Worm (Caenorhabditis elegans) whole organism, L1 larva: ENCODE results near the gene rho-1.

Source experiments
- C16A3.4 ChIP-seq: fragments of 150-350 bp; optimal IDR thresholded peaks from 2 replicates; lab custom pipeline; 2014; ENCODE audit warnings: missing biosample characterization, missing genetic modification characterization
- F16B12.6 ChIP-seq: fragments of 150-350 bp; optimal IDR thresholded peaks from 2 replicates; lab custom pipeline; 2014; ENCODE audit warnings: missing biosample characterization, missing genetic modification characterization
- blmp-1 ChIP-seq: fragments of 150-350 bp; optimal IDR thresholded peaks from 2 replicates; lab custom pipeline; 2014; ENCODE audit warnings: missing biosample characterization, missing genetic modification characterization
- ceh-82 ChIP-seq, 3 experiments: fragments of 150-350 bp in 1 of 3; sonication (generic microtip) in 2 of 3; optimal IDR thresholded peaks; 2 replicates each; lab custom pipeline; 2014 to 2017; ENCODE audit warnings: missing biosample characterization in 3 of 3, missing genetic modification characterization in 3 of 3
- ceh-90 ChIP-seq: sonication (generic microtip); optimal IDR thresholded peaks from 2 replicates; lab custom pipeline; 2016; ENCODE audit warnings: missing genetic modification characterization, missing compliant biosample characterization
- ces-1 ChIP-seq: fragments of 150-350 bp; optimal IDR thresholded peaks from 2 replicates; lab custom pipeline; 2014; ENCODE audit warnings: missing biosample characterization, missing genetic modification reagents, missing genetic modification characterization
- dpl-1 ChIP-seq, 3 experiments: fragments of 150-350 bp in 2 of 3; sonication (generic microtip) in 1 of 3; optimal IDR thresholded peaks; 2 replicates each; lab custom pipeline; 2014 to 2017; ENCODE audit warnings: missing biosample characterization in 3 of 3, missing genetic modification characterization in 3 of 3, missing genetic modification reagents in 3 of 3
- efl-1 ChIP-seq, 4 experiments: fragments of 150-350 bp; optimal IDR thresholded peaks in 3 of 4; peaks in 1 of 4; 1 replicate in 1 of 4; 2 replicates in 3 of 4; lab custom pipeline; 2014; ENCODE audit warnings: missing biosample characterization in 2 of 4, missing genetic modification characterization in 2 of 4, missing genetic modification reagents in 2 of 4
- efl-3 ChIP-seq: fragments of 200-800 bp; sonication (Bioruptor generic); optimal IDR thresholded peaks from 2 replicates; lab custom pipeline; 2018; ENCODE audit warnings: mild to moderate bottlenecking, missing genetic modification characterization, missing compliant biosample characterization
- egl-13 ChIP-seq: sonication (generic microtip); optimal IDR thresholded peaks from 2 replicates; lab custom pipeline; 2016; ENCODE audit warnings: missing genotype, missing genetic modification reagents, missing genetic modification characterization, missing compliant biosample characterization
- elt-2 ChIP-seq: sonication (generic microtip); optimal IDR thresholded peaks from 2 replicates; lab custom pipeline; 2016; ENCODE audit warnings: missing genetic modification characterization, mild to moderate bottlenecking, inconsistent platforms, missing compliant biosample characterization, missing genetic modification reagents
- fkh-4 ChIP-seq: sonication (generic microtip); optimal IDR thresholded peaks from 2 replicates; lab custom pipeline; 2016; ENCODE audit warnings: missing compliant biosample characterization, missing genetic modification characterization, borderline replicate concordance
- fkh-8 ChIP-seq: sonication (generic microtip); optimal IDR thresholded peaks from 2 replicates; lab custom pipeline; 2016; ENCODE audit warnings: mild to moderate bottlenecking, missing genetic modification characterization, missing compliant biosample characterization
- fos-1 ChIP-seq: fragments of 150-350 bp; optimal IDR thresholded peaks from 2 replicates; lab custom pipeline; 2014; ENCODE audit warnings: missing biosample characterization, missing genetic modification characterization
- grh-1 ChIP-seq: fragments of 200-800 bp; sonication (Bioruptor generic); IDR thresholded peaks from 2 replicates; pipeline ENCODE4 v1.3.6; 2022; ENCODE audit warnings: missing genetic modification reagents, missing genetic modification characterization, missing compliant biosample characterization
- hlh-17 ChIP-seq: fragments of 200-800 bp; sonication (Bioruptor generic); optimal IDR thresholded peaks from 2 replicates; lab custom pipeline; 2018; ENCODE audit warnings: missing genetic modification characterization, mild to moderate bottlenecking, missing compliant biosample characterization, moderate library complexity, borderline replicate concordance
- hpl-2 ChIP-seq: fragments of 150-350 bp; optimal IDR thresholded peaks from 2 replicates; lab custom pipeline; 2014; ENCODE audit warnings: missing biosample characterization, missing genetic modification reagents, missing genetic modification characterization
- jun-1 ChIP-seq: fragments of 150-350 bp; optimal IDR thresholded peaks from 2 replicates; lab custom pipeline; 2014; ENCODE audit warnings: missing biosample characterization, missing genetic modification reagents, missing genetic modification characterization
- lin-13 ChIP-seq: fragments of 150-350 bp; optimal IDR thresholded peaks from 2 replicates; lab custom pipeline; 2014; ENCODE audit warnings: missing biosample characterization, missing genetic modification reagents, missing genetic modification characterization
- lin-14 ChIP-seq: fragments of 200-800 bp; sonication (Bioruptor generic); optimal IDR thresholded peaks from 2 replicates; lab custom pipeline; 2018; ENCODE audit warnings: mild to moderate bottlenecking, missing genetic modification characterization, moderate library complexity, missing compliant biosample characterization
- lin-35 ChIP-seq, 2 experiments: fragments of 150-350 bp; optimal IDR thresholded peaks; 2 replicates each; lab custom pipeline; 2014; ENCODE audit warnings: missing biosample characterization in 2 of 2, missing genetic modification characterization in 2 of 2, missing genetic modification reagents in 2 of 2
- lin-39 ChIP-seq: fragments of 150-350 bp; optimal IDR thresholded peaks from 2 replicates; lab custom pipeline; 2014; ENCODE audit warnings: missing biosample characterization, missing genetic modification reagents, missing genetic modification characterization
- lir-3 ChIP-seq: sonication (generic microtip); optimal IDR thresholded peaks from 2 replicates; lab custom pipeline; 2016; ENCODE audit warnings: mild to moderate bottlenecking, missing genetic modification characterization, moderate library complexity, missing compliant biosample characterization; ENCODE audit not compliant: poor library complexity
- lsy-2 ChIP-seq, 2 experiments: fragments of 150-350 bp; optimal IDR thresholded peaks; 2 replicates each; lab custom pipeline; 2014; ENCODE audit warnings: missing biosample characterization in 2 of 2, missing genetic modification characterization in 2 of 2
- mep-1 ChIP-seq: fragments of 150-350 bp; optimal IDR thresholded peaks from 2 replicates; lab custom pipeline; 2014; ENCODE audit warnings: missing biosample characterization, missing genetic modification characterization
- nhr-19 ChIP-seq: fragments of 200-800 bp; sonication (Bioruptor generic); conservative IDR thresholded peaks from 2 replicates; pipeline ENCODE4 v1.3.6; 2022; ENCODE audit warnings: missing genetic modification characterization, missing compliant biosample characterization
- nhr-47 ChIP-seq: sonication (generic microtip); optimal IDR thresholded peaks from 2 replicates; lab custom pipeline; 2016; ENCODE audit warnings: mild to moderate bottlenecking, missing genetic modification characterization, moderate library complexity, missing compliant biosample characterization
- nhr-76 ChIP-seq: sonication (generic microtip); optimal IDR thresholded peaks from 2 replicates; lab custom pipeline; 2017; ENCODE audit warnings: missing biosample characterization, missing genetic modification characterization
- nhr-84 ChIP-seq: sonication (generic microtip); optimal IDR thresholded peaks from 2 replicates; lab custom pipeline; 2017; ENCODE audit warnings: missing biosample characterization, missing genetic modification characterization
- nhr-85 ChIP-seq: sonication (generic microtip); peaks from one replicate; lab custom pipeline; 2016; ENCODE audit warnings: missing genetic modification characterization, inconsistent platforms, missing compliant biosample characterization
- nhr-90 ChIP-seq: sonication (generic microtip); optimal IDR thresholded peaks from 2 replicates; lab custom pipeline; 2016; ENCODE audit warnings: mild to moderate bottlenecking, missing genetic modification characterization, missing compliant biosample characterization; ENCODE audit not compliant: poor library complexity
- pag-3 ChIP-seq: sonication (generic microtip); optimal IDR thresholded peaks from 2 replicates; lab custom pipeline; 2017; ENCODE audit warnings: missing genetic modification characterization, mild to moderate bottlenecking, missing compliant biosample characterization, antibody characterized with exemption, borderline replicate concordance; ENCODE audit not compliant: insufficient read depth
- pqm-1 ChIP-seq: sonication (generic microtip); optimal IDR thresholded peaks from 3 replicates; lab custom pipeline; 2017; ENCODE audit warnings: missing biosample characterization, missing genetic modification characterization
- rnt-1 ChIP-seq: sonication (generic microtip); optimal IDR thresholded peaks from 2 replicates; lab custom pipeline; 2016; ENCODE audit warnings: mild to moderate bottlenecking, missing genetic modification characterization, moderate library complexity, missing compliant biosample characterization
- skn-1 ChIP-seq: fragments of 150-350 bp; optimal IDR thresholded peaks from 2 replicates; lab custom pipeline; 2014; ENCODE audit warnings: missing biosample characterization, missing genetic modification characterization
- snpc-4 ChIP-seq: fragments of 150-350 bp; optimal IDR thresholded peaks from 2 replicates; lab custom pipeline; 2014; ENCODE audit warnings: missing biosample characterization, missing genetic modification characterization
- snu-23 ChIP-seq: sonication (generic microtip); optimal IDR thresholded peaks from 2 replicates; lab custom pipeline; 2016; ENCODE audit warnings: missing genetic modification characterization, missing compliant biosample characterization
- swsn-7 ChIP-seq: sonication (generic microtip); optimal IDR thresholded peaks from 2 replicates; lab custom pipeline; 2016; ENCODE audit warnings: missing genetic modification characterization, missing compliant biosample characterization
- tbx-2 ChIP-seq: sonication (generic microtip); optimal IDR thresholded peaks from 2 replicates; lab custom pipeline; 2016; ENCODE audit warnings: missing genetic modification characterization, missing compliant biosample characterization
- tlp-1 ChIP-seq: fragments of 150-350 bp; optimal IDR thresholded peaks from 2 replicates; lab custom pipeline; 2014; ENCODE audit warnings: missing biosample characterization, missing genetic modification characterization
- unc-130 ChIP-seq: fragments of 150-350 bp; optimal IDR thresholded peaks from 2 replicates; lab custom pipeline; 2017; ENCODE audit warnings: missing biosample characterization, missing genetic modification characterization, inconsistent platforms
- unc-86 ChIP-seq: sonication (generic microtip); optimal IDR thresholded peaks from 2 replicates; lab custom pipeline; 2016; ENCODE audit warnings: missing genetic modification characterization, missing compliant biosample characterization
- vab-15 ChIP-seq: sonication (generic microtip); optimal IDR thresholded peaks from 2 replicates; lab custom pipeline; 2017; ENCODE audit warnings: missing genotype, mild to moderate bottlenecking, missing genetic modification characterization, missing compliant biosample characterization
- xbp-1 ChIP-seq: sonication (generic microtip); optimal IDR thresholded peaks from 2 replicates; lab custom pipeline; 2016; ENCODE audit warnings: missing genetic modification characterization, missing compliant biosample characterization
- zag-1 ChIP-seq: fragments of 150-350 bp; optimal IDR thresholded peaks from 2 replicates; lab custom pipeline; 2014; ENCODE audit warnings: missing biosample characterization, missing genetic modification characterization
- zip-4 ChIP-seq: fragments of 200-800 bp; sonication (Bioruptor generic); optimal IDR thresholded peaks from 2 replicates; lab custom pipeline; 2018; ENCODE audit warnings: mild to moderate bottlenecking, missing genetic modification characterization, moderate library complexity, missing compliant biosample characterization
- ztf-4 ChIP-seq: fragments of 150-350 bp; optimal IDR thresholded peaks from 2 replicates; lab custom pipeline; 2014; ENCODE audit warnings: missing biosample characterization, missing genetic modification characterization

rho-1 gene

DNA sequence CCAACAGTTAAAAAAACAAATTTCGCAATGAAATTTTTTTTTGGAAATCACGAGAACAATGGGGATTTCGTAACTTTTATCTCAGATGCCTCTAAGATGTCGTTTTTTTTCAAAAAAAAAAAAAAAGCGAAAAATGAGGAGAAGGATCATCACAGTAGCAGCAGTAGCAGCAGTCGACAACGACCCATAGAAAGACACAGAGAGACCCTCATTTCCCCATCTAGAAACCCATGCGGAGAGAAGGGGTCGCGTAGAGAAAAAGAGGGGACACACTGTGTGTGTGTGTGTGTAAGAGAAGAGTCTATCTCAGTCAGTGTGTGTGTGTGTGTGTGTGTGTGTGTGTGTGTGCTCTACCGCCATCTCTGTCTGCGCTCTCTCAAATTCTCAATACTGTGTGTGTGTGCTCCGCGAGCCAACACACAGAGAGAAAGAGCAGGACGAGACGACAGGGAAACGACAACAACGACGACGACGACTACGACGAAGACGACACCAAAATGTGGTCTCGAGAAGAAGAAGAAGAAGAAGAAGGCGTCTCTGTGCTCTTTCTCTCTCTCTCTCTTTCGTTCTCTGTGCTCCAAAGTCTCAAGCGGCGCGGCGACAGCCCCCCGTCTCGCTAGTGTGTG lies 2.7 kb upstream of the rho-1 start (continued):
- TF ChIP-seq nhr-76 (no peak), lir-3 (no peak), ces-1 (GFP tag; lab: Kevin White, UChicago) (no peak), grh-1 (GFP tag; lab: Robert Waterston, UW) (no peak), nhr-47 (tag; lab: Kevin White, UChicago) (peak; percentile 81), snu-23 (GFP tag; lab: Kevin White, UChicago) (peak; percentile 75), C16A3.4 (tag; lab: Kevin White, UChicago) (peak; percentile 54), efl-3 (GFP tag; lab: Kevin White, UChicago) (no peak), nhr-90 (tag; lab: Kevin White, UChicago) (peak; percentile 2), blmp-1 (tag; lab: Kevin White, UChicago) (no peak), lin-13 (GFP tag; lab: Kevin White, UChicago) (peak; percentile 24), fkh-8 (tag; lab: Kevin White, UChicago) (peak; percentile 89), hlh-17 (GFP tag; lab: Kevin White, UChicago) (no peak), pag-3 (no peak), unc-86 (tag; lab: Kevin White, UChicago) (peak; percentile 80), F16B12.6 (tag; lab: Kevin White, UChicago) (peak; percentile 9), fos-1 (peak; percentile 73), fkh-4 (tag; lab: Kevin White, UChicago) (no peak), nhr-84 (tag; lab: Kevin White, UChicago) (no peak), tlp-1 (tag; lab: Kevin White, UChicago) (no peak), snpc-4 (no peak), rnt-1 (peak; percentile 81), swsn-7 (tag; lab: Kevin White, UChicago) (peak; percentile 86), xbp-1 (tag; lab: Kevin White, UChicago) (peak; percentile 47), zag-1 (tag; lab: Kevin White, UChicago) (no peak), ceh-90 (tag; lab: Kevin White, UChicago) (peak; percentile 22), lin-14 (GFP tag; lab: Kevin White, UChicago) (peak; percentile 95), pqm-1 (tag; lab: Kevin White, UChicago) (no peak), lin-39 (tag; lab: Kevin White, UChicago) (no peak), nhr-19 (GFP tag; lab: Robert Waterston, UW) (peak; percentile 70), ceh-82 (tag; optimal IDR thresholded peaks at IDR 0.05; lab: Kevin White, UChicago) (peak; percentile 50 to 68 (median 67)), egl-13 (peak; percentile 50)

DNA sequence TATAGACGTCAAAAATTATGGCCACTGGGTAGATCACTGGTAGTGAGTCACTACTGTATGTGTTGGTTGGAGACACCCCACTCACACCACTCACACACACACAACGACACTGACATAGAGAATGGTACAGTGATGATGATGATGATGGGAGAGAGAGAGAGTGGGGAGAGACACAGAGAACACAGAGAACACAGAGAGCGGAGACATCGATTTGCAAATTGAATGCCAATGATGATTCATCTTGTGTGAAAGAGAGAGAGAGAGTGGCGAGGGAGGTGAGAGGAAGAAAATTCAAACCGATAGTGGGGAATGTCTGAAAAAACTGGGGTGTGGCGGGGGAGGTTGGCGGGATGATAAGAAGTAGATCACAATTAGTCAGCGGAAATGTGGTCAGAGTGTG lies 1.1 kb upstream of the rho-1 start:
- peak; percentile 69 for TF ChIP-seq mep-1 (tag; lab: Kevin White, UChicago)
- no peak for TF ChIP-seq zip-4 (GFP tag; lab: Kevin White, UChicago)
- TF ChIP-seq nhr-90 (tag; lab: Kevin White, UChicago) = peak; percentile 61
- TF ChIP-seq ces-1 (GFP tag; lab: Kevin White, UChicago) = no peak
- peak in 2 of 3 experiments; percentile 34 to 42 for TF ChIP-seq ceh-82 (tag; optimal IDR thresholded peaks at IDR 0.05; lab: Kevin White, UChicago)
- TF ChIP-seq snu-23 (GFP tag; lab: Kevin White, UChicago) = peak; percentile 70
- peak; percentile 43 for TF ChIP-seq blmp-1 (tag; lab: Kevin White, UChicago)
- TF ChIP-seq jun-1 = peak; percentile 86
- peak; percentile 15 for TF ChIP-seq C16A3.4 (tag; lab: Kevin White, UChicago)
- TF ChIP-seq nhr-85 (tag; lab: Kevin White, UChicago) = peak; percentile 85
- peak; percentile 28 for TF ChIP-seq xbp-1 (tag; lab: Kevin White, UChicago)
- peak; percentile 31 for TF ChIP-seq nhr-19 (GFP tag; lab: Robert Waterston, UW)
- TF ChIP-seq lin-13 (GFP tag; lab: Kevin White, UChicago) = peak; percentile 14
- TF ChIP-seq unc-130 = no peak
- TF ChIP-seq fos-1 = peak; percentile 97
- TF ChIP-seq ztf-4 (tag; lab: Kevin White, UChicago) = peak; percentile 14
- TF ChIP-seq hpl-2 (GFP tag; lab: Kevin White, UChicago) = no peak
- TF ChIP-seq swsn-7 (tag; lab: Kevin White, UChicago) = peak; percentile 41
- peak; percentile 38 to 52 for TF ChIP-seq lsy-2 (tag; optimal IDR thresholded peaks at IDR 0.05; lab: Kevin White, UChicago)
- no peak for TF ChIP-seq vab-15 (tag; lab: Kevin White, UChicago)
- no peak for TF ChIP-seq elt-2 (tag; lab: Kevin White, UChicago)
- TF ChIP-seq dpl-1 (GFP tag; optimal IDR thresholded peaks at IDR 0.05; lab: Kevin White, UChicago) = peak in 2 of 3 experiments; percentile 16 to 33
- peak; percentile 7 for TF ChIP-seq tbx-2 (tag; lab: Kevin White, UChicago)
- peak; percentile 29 for TF ChIP-seq nhr-47 (tag; lab: Kevin White, UChicago)
- TF ChIP-seq tlp-1 (tag; lab: Kevin White, UChicago) = no peak
- TF ChIP-seq efl-1 (optimal IDR thresholded peaks at IDR 0.05; lab: Kevin White, UChicago) = peak; percentile 21 to 44
- TF ChIP-seq efl-1 (GFP tag; optimal IDR thresholded peaks at IDR 0.05 in 1 of 2; lab: Kevin White, UChicago) = peak; percentile 26 to 78
- peak; percentile 48 for TF ChIP-seq rnt-1
- TF ChIP-seq lin-35 (GFP tag; optimal IDR thresholded peaks at IDR 0.05; lab: Kevin White, UChicago) = peak in 1 of 2 experiments; percentile 66
- TF ChIP-seq skn-1 (tag; lab: Kevin White, UChicago) = peak; percentile 71
- peak; percentile 75 for TF ChIP-seq lin-14 (GFP tag; lab: Kevin White, UChicago)
